Fruit fly (Drosophila melanogaster) whole organism, embryonic: Measurements from ENCODE around the gene HipHop.

Source experiments
- CG10565 ChIP-seq: fragments of 200-800 bp; sonication (Bioruptor generic); optimal IDR thresholded peaks from 3 replicates; lab custom pipeline; 2016; ENCODE audit warnings: missing biosample characterization, mild to moderate bottlenecking, missing genetic modification characterization
- CG16813 ChIP-seq: fragments of 200-800 bp; sonication (Bioruptor generic); IDR thresholded peaks from 3 replicates; pipeline ENCODE4 v1.3.6; 2022; ENCODE audit warnings: missing biosample characterization, missing genetic modification characterization; ENCODE audit not compliant: partially characterized antibody
- CG4328 ChIP-seq: fragments of 200-800 bp; sonication (Bioruptor generic); optimal IDR thresholded peaks from 3 replicates; lab custom pipeline; 2017; ENCODE audit warnings: missing biosample characterization, missing genetic modification reagents, missing genetic modification characterization
- CG7963 ChIP-seq: fragments of 200-800 bp; sonication (Bioruptor generic); IDR thresholded peaks from 3 replicates; pipeline ENCODE4 v1.3.6; 2022; ENCODE audit warnings: missing biosample characterization, missing genetic modification characterization; ENCODE audit not compliant: partially characterized antibody
- eyg ChIP-seq: fragments of 200-800 bp; sonication (Bioruptor generic); optimal IDR thresholded peaks from 3 replicates; lab custom pipeline; 2016; ENCODE audit warnings: missing biosample characterization, missing genetic modification characterization
- fru ChIP-seq: fragments of >200 bp; optimal IDR thresholded peaks from 2 replicates; lab custom pipeline; 2017
- rib ChIP-seq: fragments of 200-800 bp; sonication (Bioruptor generic); IDR thresholded peaks from 2 replicates; pipeline ENCODE4 v1.3.6; 2022; ENCODE audit warnings: missing biosample characterization, missing genetic modification characterization

- TF ChIP-seq eyg, result no peak
- TF ChIP-seq rib (GFP tag; lab: Robert Waterston, UW), result no peak
- TF ChIP-seq CG7963 (GFP tag; lab: Robert Waterston, UW), result no peak
- TF ChIP-seq CG10565 (GFP tag; lab: Kevin White, UChicago), result no peak
- no peak for TF ChIP-seq fru (lab: Kevin White, UChicago)
- no peak for TF ChIP-seq CG16813 (GFP tag; lab: Robert Waterston, UW)
- TF ChIP-seq CG4328 (GFP tag; lab: Kevin White, UChicago), result no peak
Observed at dm6 chr3L:18834924-18835323, 14.0 kb downstream of the HipHop start.
